Fruit fly (Drosophila melanogaster) Kc167 (cell line): ENCODE measurements around the gene CG10996.

Source experiments
- Sin3A ChIP-seq: fragments of >200 bp; optimal IDR thresholded peaks from 2 replicates; lab custom pipeline; 2018; ENCODE audit warnings: missing external identifiers
- insv ChIP-seq: fragments of >200 bp; optimal IDR thresholded peaks from 3 replicates; lab custom pipeline; 2018; ENCODE audit warnings: missing external identifiers
- psq ChIP-seq: fragments of >200 bp; optimal IDR thresholded peaks from 2 replicates; lab custom pipeline; 2017; ENCODE audit warnings: missing external identifiers
- ttk ChIP-seq: sonication (Bioruptor generic); optimal IDR thresholded peaks from 2 replicates; lab custom pipeline; 2017; ENCODE audit warnings: missing external identifiers

- no peak for TF ChIP-seq insv (lab: Kevin White, UChicago)
- TF ChIP-seq Sin3A (lab: Kevin White, UChicago): no peak
- TF ChIP-seq ttk (lab: Kevin White, UChicago): no peak
- TF ChIP-seq psq (lab: Kevin White, UChicago): no peak
Measured at dm6 chrX:13788973-13789682, 8.3 kb downstream of the CG10996 start.
